Fruit fly (Drosophila melanogaster): Measurements from ENCODE around the gene Skp2.

- TF ChIP-seq psq (GFP tag; optimal IDR thresholded peaks at IDR 0.05) (no peak), dmrt93B (GFP tag; optimal IDR thresholded peaks at IDR 0.05) (no peak), Myc (optimal IDR thresholded peaks at IDR 0.05) (no peak), h (GFP tag; optimal IDR thresholded peaks at IDR 0.05) (no peak), CrebA (GFP tag; optimal IDR thresholded peaks at IDR 0.05; ENCODE audit: borderline replicate concordance) (no peak), lola (GFP tag; optimal IDR thresholded peaks at IDR 0.05) (no peak), Dif (GFP tag; optimal IDR thresholded peaks at IDR 0.05; ENCODE audit: partially characterized antibody) (no peak), fru (GFP tag; optimal IDR thresholded peaks at IDR 0.05) (no peak), Hr83 (GFP tag; optimal IDR thresholded peaks at IDR 0.05; ENCODE audit: poor library complexity, severe bottlenecking) (peak; percentile 30), jim (GFP tag; optimal IDR thresholded peaks at IDR 0.05) (no peak), Hr78 (GFP tag; optimal IDR thresholded peaks at IDR 0.05) (no peak), tai (GFP tag; optimal IDR thresholded peaks at IDR 0.05) (no peak), pan (optimal IDR thresholded peaks at IDR 0.05) (no peak), usp (GFP tag; optimal IDR thresholded peaks at IDR 0.05) (no peak)
Measured at dm6 chr3R:4319507-4320138, 17.9 kb downstream of the Skp2 start, which contains the start of gene CG9795.

All from whole organism, wandering third instar larva.